Fruit fly (Drosophila melanogaster): ENCODE measurements around the gene Argk2.
A peak's percentile ranks its signal among the peaks of the same experiment; 100 is the strongest.

dm6 chr3L:9063607-9064006 lies 16.4 kb downstream of the Argk2 start:
- TF ChIP-seq cnc (optimal IDR thresholded peaks at IDR 0.05) (no peak), CG14711 (tag; optimal IDR thresholded peaks at IDR 0.05) (no peak), ovo (GFP tag; optimal IDR thresholded peaks at IDR 0.05) (no peak), CG1620 (GFP tag; optimal IDR thresholded peaks at IDR 0.05) (no peak), CG33017 (tag; optimal IDR thresholded peaks at IDR 0.05) (no peak), Clk (GFP tag; optimal IDR thresholded peaks at IDR 0.05) (no peak), toe (GFP tag; optimal IDR thresholded peaks at IDR 0.05) (no peak), kay (GFP tag; ENCODE audit: borderline replicate concordance) (peak; percentile 69), bab1 (GFP tag; optimal IDR thresholded peaks at IDR 0.05) (no peak), cic (GFP tag; optimal IDR thresholded peaks at IDR 0.05) (peak; percentile 65), CG5204 (GFP tag; optimal IDR thresholded peaks at IDR 0.05) (no peak), pad (GFP tag; optimal IDR thresholded peaks at IDR 0.05) (no peak), Hr96 (GFP tag; optimal IDR thresholded peaks at IDR 0.05) (no peak)

Data from whole organism, adult.